Worm (Caenorhabditis elegans): ENCODE measurements around the gene F28H7.2.
A peak's percentile ranks its signal among the peaks of the same experiment; 100 is the strongest.

The F28H7.2 gene

DNA sequence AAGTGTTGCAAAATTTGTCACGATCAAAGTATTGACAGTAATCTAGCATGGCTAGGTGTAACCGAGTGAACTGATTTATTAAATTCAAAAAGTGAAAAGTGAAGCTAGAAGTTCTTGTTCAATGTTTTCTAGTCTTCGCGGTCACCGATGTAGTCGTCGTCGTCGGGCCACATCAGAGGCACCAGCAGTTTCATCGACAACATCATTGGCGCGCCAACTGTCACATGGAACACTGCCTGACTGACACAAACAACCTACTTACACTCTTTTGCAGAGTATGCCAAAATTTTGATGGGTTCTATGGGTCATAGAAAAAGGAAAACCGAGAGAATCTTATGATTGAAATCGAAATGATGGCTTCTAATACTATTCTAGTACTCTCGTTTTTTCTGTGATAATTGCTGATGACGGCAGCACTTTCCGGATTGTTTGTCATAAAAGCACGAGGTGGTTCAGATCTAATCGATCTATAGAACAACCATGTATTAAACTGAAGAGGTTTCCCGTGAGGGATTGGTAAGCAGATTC, 22.2 kb upstream of the F28H7.2 start (continued):
- TF ChIP-seq fkh-10 (GFP tag; optimal IDR thresholded peaks at IDR 0.05) (no peak), lin-14 (GFP tag; optimal IDR thresholded peaks at IDR 0.05) (peak; percentile 10), isw-1 (GFP tag; IDR thresholded peaks at IDR 0.05) (no peak), nhr-85 (tag) (peak; percentile 62)

DNA sequence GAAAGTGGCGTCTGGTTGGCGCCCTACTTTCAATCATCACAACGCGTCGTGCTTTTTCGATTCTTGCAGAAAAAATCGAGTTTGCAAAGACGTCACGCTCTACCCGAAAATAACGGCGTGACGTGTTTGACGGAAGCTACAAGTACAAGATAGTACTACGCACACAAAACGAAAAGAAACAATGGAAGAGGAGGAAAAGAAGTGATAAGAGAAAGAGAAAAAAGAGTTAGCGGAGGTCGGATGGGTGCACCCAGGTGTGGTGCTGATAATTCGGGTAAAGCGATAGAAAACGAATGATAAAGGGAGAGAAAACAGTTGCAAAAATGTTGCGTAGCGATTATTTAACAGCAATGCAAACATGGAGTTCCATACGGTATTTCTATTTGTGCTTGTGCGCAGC, 21.0 kb upstream of the F28H7.2 start:
- TF ChIP-seq blmp-1 (tag; optimal IDR thresholded peaks at IDR 0.05): peak; percentile 64
- no peak for TF ChIP-seq nhr-47 (tag; optimal IDR thresholded peaks at IDR 0.05)
- no peak for TF ChIP-seq efl-3 (GFP tag; optimal IDR thresholded peaks at IDR 0.05)
- no peak for TF ChIP-seq F16B12.6 (tag; optimal IDR thresholded peaks at IDR 0.05)
- TF ChIP-seq ceh-8 (GFP tag; optimal IDR thresholded peaks at IDR 0.05): no peak
- TF ChIP-seq zag-1 (tag; optimal IDR thresholded peaks at IDR 0.05): no peak
- TF ChIP-seq aly-2 (tag; optimal IDR thresholded peaks at IDR 0.05): no peak
- no peak for TF ChIP-seq ama-1 (optimal IDR thresholded peaks at IDR 0.05)
- TF ChIP-seq tlp-1 (tag; optimal IDR thresholded peaks at IDR 0.05): no peak
- no peak for TF ChIP-seq hlh-17 (GFP tag; optimal IDR thresholded peaks at IDR 0.05; ENCODE audit: borderline replicate concordance)
- TF ChIP-seq mdl-1 (tag; optimal IDR thresholded peaks at IDR 0.05): peak in 1 of 2 experiments; percentile 70
- no peak for TF ChIP-seq nhr-28 (tag; optimal IDR thresholded peaks at IDR 0.05)
- TF ChIP-seq Y116A8C.19 (tag; optimal IDR thresholded peaks at IDR 0.05; ENCODE audit: borderline replicate concordance): no peak
- TF ChIP-seq jun-1 (tag; optimal IDR thresholded peaks at IDR 0.05): peak; percentile 53
- no peak for TF ChIP-seq sox-4 (tag; optimal IDR thresholded peaks at IDR 0.05)
- no peak for TF ChIP-seq efl-1 (optimal IDR thresholded peaks at IDR 0.05)
- TF ChIP-seq efl-1 (GFP tag; optimal IDR thresholded peaks at IDR 0.05 in 1 of 2): peak in 1 of 2 experiments; percentile 91
- TF ChIP-seq alr-1 (tag; optimal IDR thresholded peaks at IDR 0.05; ENCODE audit: borderline replicate concordance): no peak
- TF ChIP-seq unc-98 (GFP tag; IDR thresholded peaks at IDR 0.05): no peak
- no peak for TF ChIP-seq lin-15B (tag; optimal IDR thresholded peaks at IDR 0.05)
- TF ChIP-seq C34B4.2 (tag; optimal IDR thresholded peaks at IDR 0.05): no peak
- no peak for TF ChIP-seq hpl-2 (GFP tag; optimal IDR thresholded peaks at IDR 0.05)
- no peak for TF ChIP-seq swsn-7 (tag; optimal IDR thresholded peaks at IDR 0.05)
- no peak for TF ChIP-seq lin-13 (GFP tag; optimal IDR thresholded peaks at IDR 0.05)
- no peak for TF ChIP-seq mep-1 (tag; optimal IDR thresholded peaks at IDR 0.05)
- TF ChIP-seq pqm-1 (tag; optimal IDR thresholded peaks at IDR 0.05): no peak
- TF ChIP-seq nhr-11 (tag; optimal IDR thresholded peaks at IDR 0.05): no peak
- no peak for TF ChIP-seq unc-30 (tag; optimal IDR thresholded peaks at IDR 0.05)
- no peak for TF ChIP-seq fkh-10 (GFP tag; optimal IDR thresholded peaks at IDR 0.05)
- TF ChIP-seq dpl-1 (GFP tag; optimal IDR thresholded peaks at IDR 0.05): peak in 1 of 3 experiments; percentile 1
- peak in 1 of 2 experiments; percentile 39 for TF ChIP-seq lin-35 (GFP tag; optimal IDR thresholded peaks at IDR 0.05)
- TF ChIP-seq irx-1 (tag; optimal IDR thresholded peaks at IDR 0.05): no peak
- TF ChIP-seq snpc-4 (tag; optimal IDR thresholded peaks at IDR 0.05): no peak
- no peak for TF ChIP-seq unc-130 (tag; optimal IDR thresholded peaks at IDR 0.05)
- TF ChIP-seq C04F5.9 (tag; optimal IDR thresholded peaks at IDR 0.05): no peak
- TF ChIP-seq tbx-2 (tag; optimal IDR thresholded peaks at IDR 0.05): peak; percentile 70
- no peak for TF ChIP-seq nhr-237 (tag; optimal IDR thresholded peaks at IDR 0.05)
- TF ChIP-seq xbp-1 (tag; optimal IDR thresholded peaks at IDR 0.05): no peak
- no peak for TF ChIP-seq egl-13 (tag; optimal IDR thresholded peaks at IDR 0.05)
- TF ChIP-seq lin-14 (GFP tag; optimal IDR thresholded peaks at IDR 0.05): peak; percentile 63
- TF ChIP-seq nhr-85 (tag): peak; percentile 73
- TF ChIP-seq isw-1 (GFP tag; IDR thresholded peaks at IDR 0.05): no peak
- no peak for TF ChIP-seq fkh-4 (tag; optimal IDR thresholded peaks at IDR 0.05; ENCODE audit: borderline replicate concordance)
- TF ChIP-seq mef-2 (tag; optimal IDR thresholded peaks at IDR 0.05): no peak
- peak; percentile 10 for TF ChIP-seq rnt-1 (tag; optimal IDR thresholded peaks at IDR 0.05)
- peak; percentile 64 for TF ChIP-seq nhr-71 (tag; optimal IDR thresholded peaks at IDR 0.05)
- TF ChIP-seq dsc-1 (tag; optimal IDR thresholded peaks at IDR 0.05): no peak
- peak; percentile 19 for TF ChIP-seq nhr-90 (tag; optimal IDR thresholded peaks at IDR 0.05; ENCODE audit: poor library complexity)
- no peak for TF ChIP-seq zip-4 (GFP tag; optimal IDR thresholded peaks at IDR 0.05)
- TF ChIP-seq lir-3 (tag; optimal IDR thresholded peaks at IDR 0.05; ENCODE audit: poor library complexity): no peak
- no peak for TF ChIP-seq ces-1 (GFP tag; optimal IDR thresholded peaks at IDR 0.05)
